Fruit fly (Drosophila melanogaster) whole organism, embryonic: ENCODE results near the gene TotA.

Source experiments
- Atf3 ChIP-seq: fragments of 200-800 bp; sonication (Bioruptor generic); optimal IDR thresholded peaks from 3 replicates; lab custom pipeline; 2016; ENCODE audit warnings: missing biosample characterization, missing genetic modification characterization
- CG10209 ChIP-seq: fragments of 200-800 bp; sonication (Bioruptor generic); optimal IDR thresholded peaks from 3 replicates; lab custom pipeline; 2017; ENCODE audit warnings: missing biosample characterization, mild to moderate bottlenecking, missing genetic modification characterization, missing genetic modification reagents
- CG10321 ChIP-seq: fragments of 200-800 bp; sonication (Bioruptor generic); IDR thresholded peaks from 2 replicates; pipeline ENCODE4 v1.3.6; 2022; ENCODE audit warnings: missing biosample characterization, missing genetic modification characterization
- CG10565 ChIP-seq: fragments of 200-800 bp; sonication (Bioruptor generic); optimal IDR thresholded peaks from 3 replicates; lab custom pipeline; 2016; ENCODE audit warnings: missing biosample characterization, mild to moderate bottlenecking, missing genetic modification characterization
- CG11085 ChIP-seq: fragments of 200-800 bp; sonication (Bioruptor generic); IDR thresholded peaks from 2 replicates; pipeline ENCODE4 v1.3.6; 2022; ENCODE audit warnings: missing biosample characterization, missing genetic modification characterization
- CG11456 ChIP-seq: fragments of 200-800 bp; sonication (Bioruptor generic); IDR thresholded peaks from 3 replicates; pipeline ENCODE4 v1.3.6; 2022; ENCODE audit warnings: missing biosample characterization, missing genetic modification characterization
- CG13624 ChIP-seq: fragments of 200-800 bp; sonication (Bioruptor generic); optimal IDR thresholded peaks from 2 replicates; lab custom pipeline; 2016; ENCODE audit warnings: missing biosample characterization, missing genetic modification characterization
- CG15696 ChIP-seq: fragments of 200-800 bp; sonication (Bioruptor generic); optimal IDR thresholded peaks from 2 replicates; lab custom pipeline; 2019; ENCODE audit warnings: missing biosample characterization, mild to moderate bottlenecking, missing genetic modification characterization, moderate library complexity
- CG1602 ChIP-seq: fragments of 200-800 bp; sonication (Bioruptor generic); optimal IDR thresholded peaks from 3 replicates; lab custom pipeline; 2016; ENCODE audit warnings: missing biosample characterization, missing genetic modification characterization
- CG18262 ChIP-seq: fragments of 200-800 bp; optimal IDR thresholded peaks from 3 replicates; lab custom pipeline; 2019; ENCODE audit warnings: missing biosample characterization, mild to moderate bottlenecking, missing genetic modification characterization, moderate library complexity
- CG31388 ChIP-seq: fragments of 200-800 bp; sonication (Bioruptor generic); optimal IDR thresholded peaks from 2 replicates; lab custom pipeline; 2016; ENCODE audit warnings: missing biosample characterization, missing genetic modification characterization
- CG5180 ChIP-seq: fragments of 200-800 bp; sonication (Bioruptor generic); optimal IDR thresholded peaks from 3 replicates; lab custom pipeline; 2017; ENCODE audit warnings: missing biosample characterization, missing genetic modification characterization, mild to moderate bottlenecking, moderate library complexity, missing genetic modification reagents
- CG6854 ChIP-seq: fragments of 200-800 bp; sonication (Bioruptor generic); optimal IDR thresholded peaks from 3 replicates; lab custom pipeline; 2017; ENCODE audit warnings: missing biosample characterization, mild to moderate bottlenecking, missing genetic modification characterization
- CG7745 ChIP-seq: fragments of 200-800 bp; sonication (Bioruptor generic); optimal IDR thresholded peaks from 2 replicates; lab custom pipeline; 2018; ENCODE audit warnings: missing biosample characterization, mild to moderate bottlenecking, missing genetic modification characterization, moderate library complexity
- CG8478 ChIP-seq: fragments of >200 bp; optimal IDR thresholded peaks from 2 replicates; lab custom pipeline; 2018
- CG9437 ChIP-seq: fragments of 200-800 bp; sonication (Bioruptor generic); optimal IDR thresholded peaks from 2 replicates; lab custom pipeline; 2018; ENCODE audit warnings: missing biosample characterization, mild to moderate bottlenecking, missing genetic modification characterization
- CkIIα-i1 ChIP-seq: fragments of 200-800 bp; sonication (Bioruptor generic); IDR thresholded peaks from 2 replicates; pipeline ENCODE4 v1.3.6; 2022; ENCODE audit warnings: missing biosample characterization, missing genetic modification characterization
- D19B ChIP-seq: fragments of 200-800 bp; sonication (Bioruptor generic); optimal IDR thresholded peaks from 2 replicates; lab custom pipeline; 2017; ENCODE audit warnings: missing biosample characterization, mild to moderate bottlenecking, missing genetic modification characterization
- Dbx ChIP-seq: fragments of 200-800 bp; sonication (Bioruptor generic); IDR thresholded peaks from 3 replicates; pipeline ENCODE4 v1.3.6; 2022; ENCODE audit warnings: missing biosample characterization, missing genetic modification characterization
- Hmr ChIP-seq: fragments of 200-800 bp; sonication (Bioruptor generic); optimal IDR thresholded peaks from 3 replicates; lab custom pipeline; 2017; ENCODE audit warnings: mild to moderate bottlenecking, missing biosample characterization, missing genetic modification reagents, missing genetic modification characterization
- Hr51 ChIP-seq, 2 experiments: fragments of 200-800 bp; sonication (Bioruptor generic); optimal IDR thresholded peaks; 2 replicates in 1 of 2; 3 replicates in 1 of 2; lab custom pipeline; 2016 to 2018; ENCODE audit warnings: missing biosample characterization in 2 of 2, missing genetic modification characterization in 2 of 2, mild to moderate bottlenecking in 1 of 2, moderate library complexity in 1 of 2
- Hr78 ChIP-seq, 2 experiments: fragments of 200-800 bp in 1 of 2; fragments of >200 bp in 1 of 2; sonication (Bioruptor generic) in 1 of 2; optimal IDR thresholded peaks; 2 replicates each; lab custom pipeline; 2017 to 2019; ENCODE audit warnings: missing biosample characterization in 2 of 2, missing genetic modification characterization in 2 of 2, mild to moderate bottlenecking in 1 of 2, moderate library complexity in 1 of 2
- Kr ChIP-seq: fragments of 200-800 bp; sonication (Bioruptor generic); optimal IDR thresholded peaks from 2 replicates; lab custom pipeline; 2017; ENCODE audit warnings: missing biosample characterization, mild to moderate bottlenecking, missing genetic modification characterization
- Lim3 ChIP-seq: fragments of 200-800 bp; sonication (Bioruptor generic); IDR thresholded peaks from 2 replicates; pipeline ENCODE4 v1.3.6; 2022; ENCODE audit warnings: missing biosample characterization, missing genetic modification characterization
- Mes4 ChIP-seq: fragments of 200-800 bp; sonication (Bioruptor generic); optimal IDR thresholded peaks from 2 replicates; lab custom pipeline; 2016; ENCODE audit warnings: missing biosample characterization, missing genetic modification characterization
- Scr ChIP-seq: fragments of 200-800 bp; sonication (Bioruptor generic); IDR thresholded peaks from 2 replicates; pipeline ENCODE4 v1.3.6; 2022; ENCODE audit warnings: missing biosample characterization, missing genetic modification characterization; ENCODE audit not compliant: partially characterized antibody
- Six4 ChIP-seq: fragments of 200-800 bp; sonication (Bioruptor generic); optimal IDR thresholded peaks from 2 replicates; lab custom pipeline; 2016; ENCODE audit warnings: missing biosample characterization, missing genetic modification characterization
- al ChIP-seq: fragments of 200-800 bp; sonication (Bioruptor generic); IDR thresholded peaks from 2 replicates; pipeline ENCODE4 v1.3.6; 2022; ENCODE audit warnings: missing biosample characterization, missing genetic modification characterization
- ap ChIP-seq: fragments of 200-800 bp; sonication (Bioruptor generic); IDR thresholded peaks from 2 replicates; pipeline ENCODE4 v1.3.6; 2022; ENCODE audit warnings: missing biosample characterization, missing genetic modification characterization
- btn ChIP-seq: fragments of 200-800 bp; sonication (Bioruptor generic); optimal IDR thresholded peaks from 2 replicates; lab custom pipeline; 2016; ENCODE audit warnings: missing biosample characterization, missing genetic modification characterization
- cato ChIP-seq: fragments of 200-800 bp; sonication (Bioruptor generic); optimal IDR thresholded peaks from 2 replicates; lab custom pipeline; 2016; ENCODE audit warnings: missing biosample characterization, missing genetic modification characterization, borderline replicate concordance
- dimm ChIP-seq: fragments of 200-800 bp; sonication (Bioruptor generic); IDR thresholded peaks from 2 replicates; pipeline ENCODE4 v1.3.6; 2022; ENCODE audit warnings: missing biosample characterization, missing genetic modification characterization
- dmrt99B ChIP-seq: fragments of 200-800 bp; sonication (Bioruptor generic); optimal IDR thresholded peaks from 2 replicates; lab custom pipeline; 2018; ENCODE audit warnings: missing biosample characterization, mild to moderate bottlenecking, missing genetic modification characterization, moderate library complexity
- esg ChIP-seq: fragments of 200-800 bp; sonication (Bioruptor generic); conservative IDR thresholded peaks from 2 replicates; pipeline ENCODE4 v1.3.6; 2022; ENCODE audit warnings: missing biosample characterization, missing genetic modification characterization
- ftz-f1 ChIP-seq: fragments of 200-800 bp; sonication (Bioruptor generic); optimal IDR thresholded peaks from 2 replicates; lab custom pipeline; 2016; ENCODE audit warnings: missing biosample characterization, missing genetic modification characterization
- inv ChIP-seq: fragments of 200-800 bp; sonication (Bioruptor generic); IDR thresholded peaks from 2 replicates; pipeline ENCODE4 v1.3.6; 2022; ENCODE audit warnings: missing biosample characterization, missing genetic modification characterization; ENCODE audit not compliant: partially characterized antibody
- lola ChIP-seq, 3 experiments: fragments of >200 bp in 2 of 3; fragments of 200-800 bp in 1 of 3; sonication (Bioruptor generic) in 1 of 3; optimal IDR thresholded peaks; 2 replicates each; lab custom pipeline; 2017 to 2019; ENCODE audit warnings: missing biosample characterization in 3 of 3, missing genetic modification characterization in 3 of 3, mild to moderate bottlenecking in 1 of 3, moderate library complexity in 1 of 3
- maf-S ChIP-seq: fragments of 200-800 bp; sonication (Bioruptor generic); optimal IDR thresholded peaks from 2 replicates; lab custom pipeline; 2016; ENCODE audit warnings: missing biosample characterization, missing genetic modification characterization
- onecut ChIP-seq: fragments of 200-800 bp; sonication (Bioruptor generic); IDR thresholded peaks from 2 replicates; pipeline ENCODE4 v1.3.6; 2022; ENCODE audit warnings: missing biosample characterization, missing genetic modification characterization
- pita ChIP-seq: fragments of 200-800 bp; sonication (Bioruptor generic); optimal IDR thresholded peaks from 2 replicates; lab custom pipeline; 2017; ENCODE audit warnings: missing biosample characterization, mild to moderate bottlenecking, missing genetic modification characterization
- psq ChIP-seq: fragments of 200-800 bp; sonication (Bioruptor generic); optimal IDR thresholded peaks from 2 replicates; lab custom pipeline; 2017; ENCODE audit warnings: missing biosample characterization, missing genetic modification characterization
- sens ChIP-seq: fragments of 200-800 bp; sonication (Bioruptor generic); peaks from one replicate; lab custom pipeline; 2016; ENCODE audit warnings: missing biosample characterization, missing genetic modification characterization
- so ChIP-seq: fragments of 200-800 bp; sonication (Bioruptor generic); IDR thresholded peaks from 3 replicates; pipeline ENCODE4 v1.3.6; 2022; ENCODE audit warnings: missing biosample characterization, missing genetic modification characterization
- sob ChIP-seq: fragments of 200-800 bp; sonication (Bioruptor generic); IDR thresholded peaks from 2 replicates; pipeline ENCODE4 v1.3.6; 2022; ENCODE audit warnings: missing biosample characterization, missing genetic modification characterization
- sr ChIP-seq: fragments of 200-800 bp; sonication (Bioruptor generic); IDR thresholded peaks from 3 replicates; pipeline ENCODE4 v1.3.6; 2022; ENCODE audit warnings: missing biosample characterization, missing genetic modification characterization
- stwl ChIP-seq: fragments of 200-800 bp; sonication (Bioruptor generic); optimal IDR thresholded peaks from 3 replicates; lab custom pipeline; 2018; ENCODE audit warnings: missing biosample characterization, mild to moderate bottlenecking, missing genetic modification characterization, moderate library complexity
- tna ChIP-seq: fragments of 200-800 bp; sonication (Bioruptor generic); IDR thresholded peaks from 2 replicates; pipeline ENCODE4 v1.3.6; 2022; ENCODE audit warnings: missing biosample characterization, missing genetic modification characterization; ENCODE audit not compliant: partially characterized antibody
- vfl ChIP-seq: fragments of 200-800 bp; sonication (Bioruptor generic); optimal IDR thresholded peaks from 2 replicates; lab custom pipeline; 2016; ENCODE audit warnings: missing biosample characterization, missing genetic modification characterization
- vnd ChIP-seq: fragments of 200-800 bp; sonication (Bioruptor generic); IDR thresholded peaks from 3 replicates; pipeline ENCODE4 v1.3.6; 2022; ENCODE audit warnings: missing biosample characterization, missing genetic modification characterization; ENCODE audit not compliant: partially characterized antibody
- zfh2 ChIP-seq: fragments of 200-800 bp; sonication (Bioruptor generic); optimal IDR thresholded peaks from 2 replicates; lab custom pipeline; 2016; ENCODE audit warnings: missing biosample characterization, missing genetic modification characterization

The TotA gene

dm6 chr3R:20850395-20851039, 20.3 kb upstream of the TotA start, which contains the start of gene RpS30 (continued):
- peak; percentile 53 for TF ChIP-seq Mes4
- TF ChIP-seq sens (GFP tag; lab: Kevin White, UChicago): peak; percentile 65
- peak; percentile 69 for TF ChIP-seq onecut
- peak; percentile 9 for TF ChIP-seq CG10209
- TF ChIP-seq CG13624 (GFP tag; lab: Kevin White, UChicago): peak; percentile 33
- TF ChIP-seq vnd (GFP tag; lab: Robert Waterston, UW): peak; percentile 94
- TF ChIP-seq CG11085 (GFP tag; lab: Robert Waterston, UW): no peak
- no peak; the same call in 2 of the 3 replicates for TF ChIP-seq CG11456 (GFP tag; lab: Robert Waterston, UW)
- no peak for TF ChIP-seq dimm
- peak; percentile 95 for TF ChIP-seq tna (GFP tag; lab: Robert Waterston, UW)
- TF ChIP-seq btn (GFP tag; lab: Kevin White, UChicago): no peak
- TF ChIP-seq Atf3: no peak
- TF ChIP-seq cato (GFP tag; lab: Kevin White, UChicago): no peak
- peak; percentile 74; the same call in 2 of the 3 replicates for TF ChIP-seq Dbx (GFP tag; lab: Robert Waterston, UW)
- TF ChIP-seq Lim3: no peak
- TF ChIP-seq Six4 (GFP tag; lab: Kevin White, UChicago): peak; percentile 3
- no peak for TF ChIP-seq Hr78 (GFP tag; optimal IDR thresholded peaks at IDR 0.05; lab: Kevin White, UChicago)
- TF ChIP-seq D19B (GFP tag; lab: Kevin White, UChicago): no peak
- peak; percentile 69 for TF ChIP-seq sob (GFP tag; lab: Robert Waterston, UW)
- TF ChIP-seq CG18262 (tag; lab: Kevin White, UChicago): peak; percentile 40
- no peak for TF ChIP-seq lola (GFP tag; optimal IDR thresholded peaks at IDR 0.05; lab: Kevin White, UChicago)
- no peak for TF ChIP-seq CG1602 (GFP tag; lab: Kevin White, UChicago)
- no peak for TF ChIP-seq CG9437 (GFP tag; lab: Kevin White, UChicago)
- TF ChIP-seq Hr51 (GFP tag; optimal IDR thresholded peaks at IDR 0.05; lab: Kevin White, UChicago): peak in 1 of 2 experiments; percentile 33
- TF ChIP-seq Scr: peak; percentile 95
- no peak for TF ChIP-seq CG7745 (tag; lab: Kevin White, UChicago)
- TF ChIP-seq ap (GFP tag; lab: Robert Waterston, UW): no peak
- peak; percentile 41 for TF ChIP-seq zfh2
- TF ChIP-seq stwl: peak; percentile 97
- TF ChIP-seq CG15696 (tag; lab: Kevin White, UChicago): peak; percentile 44
- no peak for TF ChIP-seq esg (GFP tag; lab: Robert Waterston, UW)
- TF ChIP-seq Hmr (GFP tag; lab: Kevin White, UChicago): peak; percentile 78
- TF ChIP-seq maf-S (GFP tag; lab: Kevin White, UChicago): peak; percentile 14
- TF ChIP-seq CG6854: no peak
- TF ChIP-seq sr (GFP tag; lab: Robert Waterston, UW): no peak
- no peak for TF ChIP-seq psq (GFP tag; lab: Kevin White, UChicago)
- TF ChIP-seq so (GFP tag; lab: Robert Waterston, UW): no peak
- peak; percentile 96 for TF ChIP-seq inv (GFP tag; lab: Robert Waterston, UW)
- TF ChIP-seq CG8478 (lab: Kevin White, UChicago): no peak
- no peak for TF ChIP-seq CG31388 (GFP tag; lab: Kevin White, UChicago)
- TF ChIP-seq pita: no peak
- TF ChIP-seq CG10321 (GFP tag; lab: Robert Waterston, UW): no peak
- TF ChIP-seq CG5180 (GFP tag; lab: Kevin White, UChicago): no peak
- TF ChIP-seq dmrt99B: no peak
- TF ChIP-seq vfl (GFP tag; lab: Kevin White, UChicago): peak; percentile 69
- peak; percentile 86 for TF ChIP-seq Kr
- TF ChIP-seq CkIIα-i1 (GFP tag; lab: Robert Waterston, UW): no peak
- no peak for TF ChIP-seq al (GFP tag; lab: Robert Waterston, UW)
- peak; percentile 37 for TF ChIP-seq ftz-f1 (GFP tag; lab: Kevin White, UChicago)
- TF ChIP-seq CG10565 (GFP tag; lab: Kevin White, UChicago): no peak
